Worm (Caenorhabditis elegans): ENCODE measurements around the gene C14C6.8.

The C14C6.8 gene

ce11 chrV:553067-553466 lies at the start of gene C14C6.8:
TSS of gene C14C6.8 (minus strand) at chrV:553167.
- no peak for TF ChIP-seq ets-4 (tag; optimal IDR thresholded peaks at IDR 0.05)
- no peak for TF ChIP-seq ceh-18 (tag; optimal IDR thresholded peaks at IDR 0.05)
- no peak for TF ChIP-seq pha-4 (tag; optimal IDR thresholded peaks at IDR 0.05)
- TF ChIP-seq mec-3 (tag; optimal IDR thresholded peaks at IDR 0.05; ENCODE audit: borderline replicate concordance) = no peak
- TF ChIP-seq syd-9 (tag; optimal IDR thresholded peaks at IDR 0.05) = no peak
- no peak for TF ChIP-seq ceh-19 (GFP tag; optimal IDR thresholded peaks at IDR 0.05)
- no peak for TF ChIP-seq pha-2 (tag; optimal IDR thresholded peaks at IDR 0.05)
- TF ChIP-seq ceh-9 (tag; optimal IDR thresholded peaks at IDR 0.05) = no peak
- TF ChIP-seq T23F11.4 (GFP tag; optimal IDR thresholded peaks at IDR 0.05) = no peak
- TF ChIP-seq ceh-22 (tag; optimal IDR thresholded peaks at IDR 0.05) = no peak
- TF ChIP-seq sox-4 (tag; optimal IDR thresholded peaks at IDR 0.05) = no peak
- TF ChIP-seq tbx-2 (tag; optimal IDR thresholded peaks at IDR 0.05) = no peak
- TF ChIP-seq ref-2 (tag; optimal IDR thresholded peaks at IDR 0.05) = no peak
- no peak for TF ChIP-seq ceh-31 (tag; optimal IDR thresholded peaks at IDR 0.05)
- TF ChIP-seq nhr-232 (tag; optimal IDR thresholded peaks at IDR 0.05) = no peak
- TF ChIP-seq pax-1 (tag; optimal IDR thresholded peaks at IDR 0.05) = no peak

ce11 chrV:600231-600630 lies 47.3 kb upstream of the C14C6.8 start, which contains the start of gene nhr-251:
TSS of gene nhr-251 (plus strand) at chrV:600531.
- no peak for TF ChIP-seq zip-5 (tag; optimal IDR thresholded peaks at IDR 0.05)
- no peak for TF ChIP-seq pha-4 (tag; optimal IDR thresholded peaks at IDR 0.05)
- no peak for TF ChIP-seq hlh-30 (tag; optimal IDR thresholded peaks at IDR 0.05; ENCODE audit: insufficient read depth)
- TF ChIP-seq tbx-7 (tag; optimal IDR thresholded peaks at IDR 0.05) = no peak
- no peak for TF ChIP-seq ceh-2 (tag; optimal IDR thresholded peaks at IDR 0.05)
- TF ChIP-seq hlh-13 (GFP tag; optimal IDR thresholded peaks at IDR 0.05) = no peak
- no peak for TF ChIP-seq ref-2 (tag; optimal IDR thresholded peaks at IDR 0.05)

- TF ChIP-seq madf-2 (tag; optimal IDR thresholded peaks at IDR 0.05) (no peak), ceh-22 (tag; optimal IDR thresholded peaks at IDR 0.05) (no peak), elt-4 (tag; optimal IDR thresholded peaks at IDR 0.05) (no peak), nhr-11 (tag; optimal IDR thresholded peaks at IDR 0.05) (no peak), ceh-34 (tag; optimal IDR thresholded peaks at IDR 0.05) (no peak), fax-1 (tag; optimal IDR thresholded peaks at IDR 0.05) (no peak), C08G9.2 (tag; optimal IDR thresholded peaks at IDR 0.05) (no peak), pag-3 (tag; optimal IDR thresholded peaks at IDR 0.05; ENCODE audit: borderline replicate concordance) (no peak), odd-2 (tag; optimal IDR thresholded peaks at IDR 0.05) (no peak), unc-42 (tag; optimal IDR thresholded peaks at IDR 0.05) (no peak), F13H6.1 (tag; optimal IDR thresholded peaks at IDR 0.05) (no peak), dve-1 (tag; optimal IDR thresholded peaks at IDR 0.05) (no peak), sox-2 (GFP tag; IDR thresholded peaks at IDR 0.05) (no peak), lin-11 (tag; optimal IDR thresholded peaks at IDR 0.05) (no peak), sdc-2 (tag; optimal IDR thresholded peaks at IDR 0.05) (no peak), lim-6 (tag; optimal IDR thresholded peaks at IDR 0.05) (no peak), nhr-232 (tag; optimal IDR thresholded peaks at IDR 0.05) (no peak), pros-1 (tag; optimal IDR thresholded peaks at IDR 0.05) (no peak), tbx-2 (tag; optimal IDR thresholded peaks at IDR 0.05) (no peak), ceh-19 (GFP tag; optimal IDR thresholded peaks at IDR 0.05) (no peak)
These were observed 46.8 kb upstream of the C14C6.8 start for ce11 chrV:599783-600182.

ce11 chrV:598626-599025 lies 45.7 kb upstream of the C14C6.8 start:
- TF ChIP-seq dve-1 (tag; optimal IDR thresholded peaks at IDR 0.05) (no peak), tbx-7 (tag; optimal IDR thresholded peaks at IDR 0.05) (no peak), K02D7.2 (tag; optimal IDR thresholded peaks at IDR 0.05) (no peak), tbx-2 (tag; optimal IDR thresholded peaks at IDR 0.05) (no peak), eyg-1 (tag; optimal IDR thresholded peaks at IDR 0.05) (no peak)
